2 worm cellular contexts compared by ENCODE assay signal in the genomic region with DNA sequence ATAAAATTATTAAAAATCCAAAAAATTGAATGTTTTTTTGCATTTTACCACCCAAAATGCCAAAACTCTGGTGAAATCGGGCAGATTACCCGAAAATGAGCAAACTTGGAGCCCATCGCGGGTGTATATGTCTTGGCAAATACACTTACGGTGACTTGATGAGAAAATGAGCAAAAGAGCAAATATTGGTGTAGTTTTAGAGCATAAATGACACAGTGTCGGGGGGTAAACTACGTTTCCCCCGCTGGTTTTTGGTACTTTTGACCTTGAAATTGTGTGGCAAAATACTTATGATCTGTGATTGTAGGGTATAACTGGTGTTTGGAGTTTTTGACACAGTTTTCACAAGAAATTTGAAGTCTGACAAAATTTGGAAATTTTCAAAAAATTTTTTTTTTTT.
TF ChIP-seq lines count a peak whose summit lies in the region.

Gene ZK262.2, minus strand, starts transcription at position 101 of the 400 bp plus-strand sequence.

TF ChIP-seq in whole organism, L3 larva, 47 proteins besides CTCF, POLR2A, EP300 and RAD21:
- TF ChIP-seq nhr-28 (tag; optimal IDR thresholded peaks at IDR 0.05; lab: Kevin White, UChicago) (no peak), egl-27 (tag; optimal IDR thresholded peaks at IDR 0.05; lab: Kevin White, UChicago) (no peak), aly-2 (tag; optimal IDR thresholded peaks at IDR 0.05; lab: Kevin White, UChicago) (no peak), lin-15B (tag; optimal IDR thresholded peaks at IDR 0.05; lab: Kevin White, UChicago) (no peak), pha-4 (tag; optimal IDR thresholded peaks at IDR 0.05; lab: Kevin White, UChicago) (peak; percentile 9)
TF ChIP-seq in whole organism, L3 larva: peak in this region for 1.

TF ChIP-seq in whole organism, L4 larva, 104 proteins besides CTCF, POLR2A, EP300 and RAD21:
- no peak for TF ChIP-seq T26A8.4 (GFP tag; IDR thresholded peaks at IDR 0.05; lab: Robert Waterston, UW)
- no peak for TF ChIP-seq lin-1 (GFP tag; IDR thresholded peaks at IDR 0.05; lab: Robert Waterston, UW)
- no peak for TF ChIP-seq madf-5 (GFP tag; IDR thresholded peaks at IDR 0.05; lab: Robert Waterston, UW)
- no peak for TF ChIP-seq nhr-102 (tag; optimal IDR thresholded peaks at IDR 0.05; lab: Kevin White, UChicago)
- no peak for TF ChIP-seq nhr-237 (tag; optimal IDR thresholded peaks at IDR 0.05; lab: Kevin White, UChicago)
- peak; percentile 9 for TF ChIP-seq nhr-28 (tag; optimal IDR thresholded peaks at IDR 0.05; lab: Kevin White, UChicago)
- TF ChIP-seq egl-27 (tag; optimal IDR thresholded peaks at IDR 0.05; lab: Kevin White, UChicago) = no peak
- TF ChIP-seq ama-1 (optimal IDR thresholded peaks at IDR 0.05; lab: Kevin White, UChicago) = no peak

Comparison
In these comparisons a context has a peak if more than half of its experiments do, and no peak if none do; other contexts are left out.
1. Of the 28 proteins assayed by ChIP-seq in both whole organism, L4 larva and whole organism, L3 larva: peak only in whole organism, L4 larva: nhr-28; only in whole organism, L3 larva: pha-4; in both: none; in neither: 26.